Worm (Caenorhabditis elegans): ENCODE results near the gene fbxb-13.

DNA sequence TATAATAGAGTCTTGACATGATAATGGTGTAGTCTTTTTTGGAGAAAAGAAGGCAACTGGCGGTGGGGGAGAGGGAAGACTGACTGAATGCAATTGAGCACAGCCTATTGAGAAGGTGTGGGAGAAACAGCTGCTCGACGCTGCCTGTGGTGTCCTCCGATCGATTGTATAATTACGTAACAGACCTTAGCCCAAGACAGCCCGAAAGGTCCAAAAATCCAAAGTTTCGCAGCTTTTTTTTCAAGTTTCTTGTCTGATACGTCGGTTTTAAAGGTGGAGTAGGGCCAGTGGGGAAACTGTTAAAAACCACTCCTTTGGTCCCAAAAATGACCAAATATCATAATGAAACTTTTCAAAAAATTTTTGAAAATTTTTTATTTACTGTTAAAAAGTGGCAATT is at the start of gene fbxb-13, which contains the start of gene C08F1.6:
- TF ChIP-seq flt-1 (GFP tag; IDR thresholded peaks at IDR 0.05) (no peak), ztf-23 (GFP tag; IDR thresholded peaks at IDR 0.05) (no peak), klf-2 (GFP tag; conservative IDR thresholded peaks at IDR 0.05) (no peak), cog-1 (tag; optimal IDR thresholded peaks at IDR 0.05) (no peak)

Measured in whole organism, midembryonic.